Worm (Caenorhabditis elegans): Measurements from ENCODE around the gene set-21.

The set-21 gene

DNA sequence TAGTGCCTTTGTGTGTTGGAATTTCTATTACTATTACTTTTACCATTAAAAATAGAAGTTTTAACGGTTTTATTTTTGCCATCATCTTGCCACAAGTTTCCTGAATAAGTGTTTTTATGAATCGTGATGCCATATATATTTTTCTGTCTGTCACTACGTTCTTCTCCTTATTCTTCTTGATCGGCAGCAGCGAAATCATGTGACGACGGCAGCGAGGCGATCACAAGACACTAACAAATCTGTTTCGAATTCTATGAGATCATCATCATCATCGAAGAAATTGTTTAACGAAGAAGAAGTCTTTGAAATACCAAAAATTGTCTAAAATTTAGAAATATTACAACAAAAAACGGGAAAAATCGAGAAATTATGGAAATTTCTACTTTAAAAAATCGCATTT, 11.8 kb downstream of the set-21 start (continued):
- TF ChIP-seq nhr-71 (tag; optimal IDR thresholded peaks at IDR 0.05): peak; percentile 89
- TF ChIP-seq tbx-2 (tag; optimal IDR thresholded peaks at IDR 0.05): peak; percentile 37
- peak; percentile 60 for TF ChIP-seq grh-1 (GFP tag; IDR thresholded peaks at IDR 0.05)
- peak; percentile 7 to 75 for TF ChIP-seq lin-35 (GFP tag; optimal IDR thresholded peaks at IDR 0.05)
- TF ChIP-seq ztf-11 (tag; optimal IDR thresholded peaks at IDR 0.05): no peak
- TF ChIP-seq snpc-4 (tag; optimal IDR thresholded peaks at IDR 0.05): peak; percentile 25
- TF ChIP-seq efl-1 (optimal IDR thresholded peaks at IDR 0.05): peak in 1 of 2 experiments; percentile 27
- TF ChIP-seq efl-1 (GFP tag; optimal IDR thresholded peaks at IDR 0.05 in 1 of 2): peak; percentile 9 to 45
- no peak for TF ChIP-seq isw-1 (GFP tag; IDR thresholded peaks at IDR 0.05)
- no peak for TF ChIP-seq pag-3 (tag; optimal IDR thresholded peaks at IDR 0.05; ENCODE audit: borderline replicate concordance, insufficient read depth)
- no peak for TF ChIP-seq nhr-237 (tag; optimal IDR thresholded peaks at IDR 0.05)
- TF ChIP-seq sptf-1 (tag; optimal IDR thresholded peaks at IDR 0.05): no peak

DNA sequence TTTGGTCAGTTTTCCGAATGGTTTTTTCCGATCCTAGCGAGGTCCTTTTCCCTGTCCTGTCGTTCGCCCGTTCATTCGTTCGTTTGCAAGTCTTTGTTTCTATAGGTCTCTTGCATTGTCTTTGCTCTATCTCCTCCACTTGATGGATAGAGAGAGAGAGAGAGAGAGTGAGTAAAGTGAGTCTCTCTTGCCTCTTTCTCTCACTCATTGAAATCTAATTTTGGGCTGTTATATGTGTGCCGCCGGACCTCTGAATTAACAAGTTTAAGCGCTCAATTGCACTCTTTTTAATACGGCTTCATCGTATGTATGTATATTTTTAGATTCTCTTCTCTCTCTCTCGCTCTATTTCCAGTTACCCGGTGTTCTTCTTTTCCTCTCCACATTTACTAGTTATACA, 13.2 kb downstream of the set-21 start:
- TF ChIP-seq lsy-2 (tag; optimal IDR thresholded peaks at IDR 0.05) (peak in 1 of 2 experiments; percentile 22), unc-62 (GFP tag; optimal IDR thresholded peaks at IDR 0.05) (no peak), zag-1 (tag; optimal IDR thresholded peaks at IDR 0.05) (no peak), hlh-17 (GFP tag; optimal IDR thresholded peaks at IDR 0.05; ENCODE audit: borderline replicate concordance) (no peak), nhr-47 (tag; optimal IDR thresholded peaks at IDR 0.05) (peak; percentile 14), tbx-2 (tag; optimal IDR thresholded peaks at IDR 0.05) (peak; percentile 2), ceh-63 (GFP tag; optimal IDR thresholded peaks at IDR 0.05) (no peak), tlp-1 (tag; optimal IDR thresholded peaks at IDR 0.05) (no peak), lin-14 (GFP tag; optimal IDR thresholded peaks at IDR 0.05) (peak; percentile 73), lin-35 (GFP tag; optimal IDR thresholded peaks at IDR 0.05) (no peak), xbp-1 (tag; optimal IDR thresholded peaks at IDR 0.05) (no peak), Y116A8C.19 (tag; optimal IDR thresholded peaks at IDR 0.05; ENCODE audit: borderline replicate concordance) (no peak), nhr-84 (tag; optimal IDR thresholded peaks at IDR 0.05) (no peak), efl-1 (optimal IDR thresholded peaks at IDR 0.05) (no peak), efl-1 (GFP tag; optimal IDR thresholded peaks at IDR 0.05 in 1 of 2) (peak in 1 of 2 experiments; percentile 84), mep-1 (tag; optimal IDR thresholded peaks at IDR 0.05) (peak; percentile 2), rnt-1 (tag; optimal IDR thresholded peaks at IDR 0.05) (peak; percentile 24), hlh-4 (tag; optimal IDR thresholded peaks at IDR 0.05) (no peak)

- TF ChIP-seq snu-23 (GFP tag; optimal IDR thresholded peaks at IDR 0.05) (peak; percentile 27), hpl-2 (GFP tag; optimal IDR thresholded peaks at IDR 0.05) (no peak), lin-14 (GFP tag; optimal IDR thresholded peaks at IDR 0.05) (peak; percentile 57), nhr-47 (tag; optimal IDR thresholded peaks at IDR 0.05) (no peak), unc-130 (tag; optimal IDR thresholded peaks at IDR 0.05) (peak; percentile 46), ztf-4 (tag; optimal IDR thresholded peaks at IDR 0.05) (peak; percentile 55), efl-1 (optimal IDR thresholded peaks at IDR 0.05) (no peak), efl-1 (GFP tag; optimal IDR thresholded peaks at IDR 0.05 in 1 of 2) (peak in 1 of 2 experiments; percentile 92), zip-4 (GFP tag; optimal IDR thresholded peaks at IDR 0.05) (no peak), dsc-1 (tag; optimal IDR thresholded peaks at IDR 0.05) (peak; percentile 19), rnt-1 (tag; optimal IDR thresholded peaks at IDR 0.05) (peak; percentile 8), nhr-71 (tag; optimal IDR thresholded peaks at IDR 0.05) (peak; percentile 61), blmp-1 (tag; optimal IDR thresholded peaks at IDR 0.05) (peak; percentile 10), lsy-2 (tag; optimal IDR thresholded peaks at IDR 0.05) (peak in 1 of 2 experiments; percentile 3), lin-35 (GFP tag; optimal IDR thresholded peaks at IDR 0.05) (peak in 1 of 2 experiments; percentile 43), mef-2 (tag; optimal IDR thresholded peaks at IDR 0.05) (no peak), mep-1 (tag; optimal IDR thresholded peaks at IDR 0.05) (peak; percentile 21), nhr-20 (tag; optimal IDR thresholded peaks at IDR 0.05) (peak; percentile 22), dpl-1 (GFP tag; optimal IDR thresholded peaks at IDR 0.05) (peak in 2 of 3 experiments; percentile 7 to 12), aly-2 (tag; optimal IDR thresholded peaks at IDR 0.05) (no peak)
Observed at ce11 chrIV:4405126-4405525, 14.5 kb downstream of the set-21 start, which contains the start of gene Y24D9A.7. Gene Y24D9A.7, minus strand, starts transcription at chrIV:4405171.

All from whole organism, L1 larva.